Worm (Caenorhabditis elegans): ENCODE data around the gene sre-54.

The sre-54 gene

ce11 chrII:12353816-12354215, 21.1 kb downstream of the sre-54 start (continued):
- TF ChIP-seq aptf-2 (GFP tag; conservative IDR thresholded peaks at IDR 0.05): no peak
- TF ChIP-seq atf-7 (tag; optimal IDR thresholded peaks at IDR 0.05): no peak
- no peak for TF ChIP-seq ceh-27 (GFP tag; optimal IDR thresholded peaks at IDR 0.05)
- TF ChIP-seq B0261.1 (tag; optimal IDR thresholded peaks at IDR 0.05): no peak
- peak; percentile 7 for TF ChIP-seq attf-5 (GFP tag; optimal IDR thresholded peaks at IDR 0.05)

ce11 chrII:12362262-12362661, 29.5 kb downstream of the sre-54 start:
- TF ChIP-seq snpc-1.1 (tag; optimal IDR thresholded peaks at IDR 0.05; ENCODE audit: insufficient read depth) (no peak), ceh-79 (tag; optimal IDR thresholded peaks at IDR 0.05) (no peak), lag-1 (GFP tag; IDR thresholded peaks at IDR 0.05) (no peak), dpff-1 (tag; optimal IDR thresholded peaks at IDR 0.05) (no peak), rec-8 (tag; optimal IDR thresholded peaks at IDR 0.05) (no peak), K12H6.12 (tag; optimal IDR thresholded peaks at IDR 0.05) (no peak), rpc-1 (optimal IDR thresholded peaks at IDR 0.05) (peak; percentile 52), rpc-1 (tag; optimal IDR thresholded peaks at IDR 0.05) (peak; percentile 75), hsf-1 (GFP tag; IDR thresholded peaks at IDR 0.05) (no peak), B0336.3 (GFP tag; IDR thresholded peaks at IDR 0.05) (no peak), somi-1 (GFP tag; optimal IDR thresholded peaks at IDR 0.05) (no peak), ceh-58 (GFP tag; IDR thresholded peaks at IDR 0.05) (no peak), chd-7 (tag; optimal IDR thresholded peaks at IDR 0.05) (no peak), ceh-40 (GFP tag; IDR thresholded peaks at IDR 0.05) (no peak), B0035.1 (tag; optimal IDR thresholded peaks at IDR 0.05) (no peak), hlh-26 (GFP tag; conservative IDR thresholded peaks at IDR 0.05) (no peak), attf-6 (GFP tag; IDR thresholded peaks at IDR 0.05) (no peak), him-1 (tag; optimal IDR thresholded peaks at IDR 0.05) (peak; percentile 48), egrh-3 (GFP tag; IDR thresholded peaks at IDR 0.05) (no peak), hlh-12 (tag; optimal IDR thresholded peaks at IDR 0.05) (no peak), ceh-27 (GFP tag; optimal IDR thresholded peaks at IDR 0.05) (no peak), Y56A3A.18 (GFP tag; IDR thresholded peaks at IDR 0.05) (no peak), dpl-1 (GFP tag; optimal IDR thresholded peaks at IDR 0.05) (no peak), ccch-3 (GFP tag; optimal IDR thresholded peaks at IDR 0.05) (no peak), aptf-2 (GFP tag; conservative IDR thresholded peaks at IDR 0.05) (no peak), ztf-22 (GFP tag; optimal IDR thresholded peaks at IDR 0.05) (no peak), zim-3 (tag; optimal IDR thresholded peaks at IDR 0.05) (no peak), F33H1.4 (GFP tag; IDR thresholded peaks at IDR 0.05) (0 out of 2 replicates have a peak, but pooled peaks have one; percentile 33), snpc-4 (GFP tag; optimal IDR thresholded peaks at IDR 0.05) (no peak), snpc-4 (tag; optimal IDR thresholded peaks at IDR 0.05) (peak in 1 of 4 experiments; percentile 33), let-607 (tag; optimal IDR thresholded peaks at IDR 0.05) (no peak), nfyb-1 (GFP tag; IDR thresholded peaks at IDR 0.05) (peak; percentile 72; the same call in 1 of the 2 replicates), ekl-4 (GFP tag; IDR thresholded peaks at IDR 0.05) (no peak), ztf-6 (GFP tag; IDR thresholded peaks at IDR 0.05) (no peak), B0261.1 (tag; optimal IDR thresholded peaks at IDR 0.05) (peak; percentile 70), nhr-120 (GFP tag; IDR thresholded peaks at IDR 0.05) (no peak), madf-3 (GFP tag; IDR thresholded peaks at IDR 0.05) (no peak), nhr-27 (tag; optimal IDR thresholded peaks at IDR 0.05) (no peak), pbrm-1 (GFP tag; IDR thresholded peaks at IDR 0.05) (no peak), F57A8.1 (GFP tag; optimal IDR thresholded peaks at IDR 0.05) (no peak), T26A5.8 (tag; optimal IDR thresholded peaks at IDR 0.05) (no peak), unc-130 (GFP tag; optimal IDR thresholded peaks at IDR 0.05) (no peak), attf-3 (GFP tag; conservative IDR thresholded peaks at IDR 0.05) (no peak), mxl-1 (tag; optimal IDR thresholded peaks at IDR 0.05) (no peak), lsy-27 (tag; optimal IDR thresholded peaks at IDR 0.05; ENCODE audit: borderline replicate concordance, insufficient read depth) (no peak), F57C9.4 (tag; optimal IDR thresholded peaks at IDR 0.05) (no peak)
